Fruit fly (Drosophila melanogaster): Measurements from ENCODE around the gene Cpr97Ea.
A peak's percentile ranks its signal among the peaks of the same experiment; 100 is the strongest.

Gene Cpr97Ea

DNA sequence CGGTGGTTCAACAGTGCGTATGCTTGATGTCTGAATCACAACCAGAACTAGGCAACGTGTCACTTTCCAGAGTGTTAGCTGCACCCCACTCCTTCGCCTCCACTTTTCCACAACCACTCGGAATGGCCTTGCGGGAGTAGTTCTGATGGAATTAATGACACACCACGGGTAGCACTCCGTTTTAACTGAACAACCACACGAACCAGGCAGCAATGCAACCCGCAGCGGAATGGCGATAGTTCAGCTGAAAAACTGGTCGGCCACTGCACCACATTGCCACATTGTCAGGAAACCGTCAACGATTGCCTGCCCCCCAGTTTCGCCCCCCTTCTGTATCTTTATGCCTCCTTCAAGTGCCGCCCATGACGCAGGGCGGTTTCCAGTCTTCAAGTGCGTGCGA is at the start of gene Cpr97Ea:
Gene Cpr97Ea (minus strand): TSS at position 230 of the 400 bp plus-strand sequence.
- TF ChIP-seq CG13204 (GFP tag; optimal IDR thresholded peaks at IDR 0.05) (peak; percentile 53), EcR (GFP tag; optimal IDR thresholded peaks at IDR 0.05) (peak; percentile 70), CG8301 (tag; optimal IDR thresholded peaks at IDR 0.05) (no peak), Pif1B (GFP tag; optimal IDR thresholded peaks at IDR 0.05) (no peak)

DNA sequence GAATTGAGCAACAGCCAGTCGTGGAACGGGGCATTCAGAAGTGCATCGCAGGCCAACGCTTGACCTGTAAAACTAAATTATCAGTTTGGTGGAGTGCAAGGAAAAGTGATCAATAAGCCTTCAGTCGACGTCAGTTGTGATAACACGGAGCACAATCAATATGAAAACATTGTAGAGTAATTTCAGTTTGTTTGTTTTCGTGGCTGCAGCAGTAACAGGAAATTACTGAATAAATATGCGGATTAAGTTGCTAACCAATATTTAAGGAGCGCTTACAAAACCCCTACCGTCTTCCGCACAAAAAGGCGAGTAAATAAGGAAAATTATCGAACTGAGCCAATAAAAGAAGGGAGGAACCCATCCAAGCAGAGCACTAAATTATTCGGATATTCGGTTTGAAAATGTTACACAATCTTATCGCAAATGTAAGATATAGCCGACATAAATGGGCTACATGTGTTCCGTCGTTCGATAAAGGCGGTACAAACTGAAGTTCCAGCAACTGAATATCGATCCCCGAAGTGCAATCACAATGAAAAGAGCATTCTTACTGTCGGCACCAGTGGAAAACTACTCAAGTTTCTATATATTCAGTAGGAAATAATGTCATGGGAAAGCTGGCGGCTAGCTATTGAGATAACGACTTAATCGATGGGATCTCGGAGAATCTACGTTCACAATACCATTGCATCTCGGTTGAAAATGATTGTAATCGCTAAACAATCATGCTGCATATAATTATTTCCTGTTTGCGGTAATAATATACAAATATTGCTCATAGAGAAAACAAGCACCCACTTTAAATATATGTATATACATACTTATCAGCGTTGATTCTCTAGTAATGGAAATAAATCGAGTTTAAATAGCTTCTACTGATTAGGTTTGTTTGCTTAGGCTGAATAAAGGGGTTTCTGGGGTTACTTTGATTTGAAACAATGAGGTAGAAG is 48.4 kb upstream of the Cpr97Ea start:
- TF ChIP-seq CG10348 (GFP tag; IDR thresholded peaks at IDR 0.05) (no peak), Pif1B (GFP tag; optimal IDR thresholded peaks at IDR 0.05) (peak; percentile 68), CG14655 (GFP tag; optimal IDR thresholded peaks at IDR 0.05) (peak; percentile 28), Snoo (tag; optimal IDR thresholded peaks at IDR 0.05) (peak; percentile 45), EcR (GFP tag; optimal IDR thresholded peaks at IDR 0.05) (no peak), CG32121 (GFP tag; IDR thresholded peaks at IDR 0.05) (peak; percentile 10; the same call in 1 of the 2 replicates), CG8159 (tag; optimal IDR thresholded peaks at IDR 0.05) (peak; percentile 56), CG17806 (tag; optimal IDR thresholded peaks at IDR 0.05) (no peak), rn (GFP tag; IDR thresholded peaks at IDR 0.05) (no peak), CG13204 (GFP tag; optimal IDR thresholded peaks at IDR 0.05) (peak; percentile 18), CG15710 (tag; optimal IDR thresholded peaks at IDR 0.05) (peak; percentile 33), Ets98B (GFP tag; IDR thresholded peaks at IDR 0.05) (no peak), CG9948 (tag; optimal IDR thresholded peaks at IDR 0.05) (peak; percentile 9), Pif1A (GFP tag; optimal IDR thresholded peaks at IDR 0.05) (peak; percentile 69), CG8301 (tag; optimal IDR thresholded peaks at IDR 0.05) (no peak), CG34367 (tag; optimal IDR thresholded peaks at IDR 0.05) (peak; percentile 54), CG4496 (GFP tag; IDR thresholded peaks at IDR 0.05) (no peak), CG12605 (GFP tag; IDR thresholded peaks at IDR 0.05) (no peak), D1 (tag; optimal IDR thresholded peaks at IDR 0.05) (no peak), fd96Ca (GFP tag; IDR thresholded peaks at IDR 0.05) (0 out of 3 replicates have a peak, but pooled peaks have one; percentile 31), gl (tag; optimal IDR thresholded peaks at IDR 0.05) (peak; percentile 68)

dm6 chr3R:27134728-27135361 is 47.3 kb upstream of the Cpr97Ea start:
- TF ChIP-seq CG4496 (GFP tag; IDR thresholded peaks at IDR 0.05): 0 out of 3 replicates have a peak, but pooled peaks have one; percentile 17
- no peak for TF ChIP-seq CG17806 (tag; optimal IDR thresholded peaks at IDR 0.05)

dm6 chr3R:27133992-27134391 is 46.4 kb upstream of the Cpr97Ea start:
- TF ChIP-seq CG8301 (tag; optimal IDR thresholded peaks at IDR 0.05) (no peak), CG13204 (GFP tag; optimal IDR thresholded peaks at IDR 0.05) (no peak), CG34367 (tag; optimal IDR thresholded peaks at IDR 0.05) (no peak), fd96Ca (GFP tag; IDR thresholded peaks at IDR 0.05) (no peak), CG9948 (tag; optimal IDR thresholded peaks at IDR 0.05) (no peak)

DNA sequence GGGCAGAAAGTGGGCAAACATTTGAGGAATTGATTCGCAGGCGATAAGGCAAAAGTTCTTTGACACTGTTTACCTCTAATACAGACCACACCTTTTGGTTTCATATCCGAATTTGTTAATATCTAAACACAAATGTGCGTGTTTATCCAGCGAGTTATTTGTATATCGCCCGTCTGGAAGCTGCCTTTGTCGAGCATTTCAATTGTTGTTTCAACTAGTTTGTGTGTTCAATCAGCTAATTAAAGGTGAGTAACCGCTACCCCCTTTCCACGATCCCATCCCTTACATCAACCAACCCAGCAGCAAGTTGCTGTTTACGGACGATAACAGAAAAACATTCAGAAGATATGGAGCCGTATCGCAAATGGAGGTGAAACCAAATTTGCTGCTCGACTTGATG is 43.8 kb upstream of the Cpr97Ea start:
- no peak for TF ChIP-seq CG8301 (tag; optimal IDR thresholded peaks at IDR 0.05)
- TF ChIP-seq Snoo (tag; optimal IDR thresholded peaks at IDR 0.05): no peak
- no peak for TF ChIP-seq CG12605 (GFP tag; IDR thresholded peaks at IDR 0.05)
- TF ChIP-seq D1 (tag; optimal IDR thresholded peaks at IDR 0.05): no peak
- no peak for TF ChIP-seq CG14655 (GFP tag; optimal IDR thresholded peaks at IDR 0.05)
- no peak for TF ChIP-seq CG4496 (GFP tag; IDR thresholded peaks at IDR 0.05)
- no peak for TF ChIP-seq fd96Ca (GFP tag; IDR thresholded peaks at IDR 0.05)
- no peak for TF ChIP-seq EcR (GFP tag; optimal IDR thresholded peaks at IDR 0.05)

- no peak for TF ChIP-seq CG12605 (GFP tag; IDR thresholded peaks at IDR 0.05)
- 0 out of 3 replicates have a peak, but pooled peaks have one; percentile 7 for TF ChIP-seq CG4496 (GFP tag; IDR thresholded peaks at IDR 0.05)
- peak; percentile 74 for TF ChIP-seq EcR (GFP tag; optimal IDR thresholded peaks at IDR 0.05)
These were observed 43.1 kb upstream of the Cpr97Ea start for dm6 chr3R:27130551-27131161.

Measured in whole organism, pupa.